Fruit fly (Drosophila melanogaster) whole organism, embryonic: ENCODE results near the gene CG13471.

Source experiments
- ATbp ChIP-seq: fragments of 200-800 bp; sonication (Bioruptor generic); optimal IDR thresholded peaks from 2 replicates; lab custom pipeline; 2017; ENCODE audit warnings: missing biosample characterization, mild to moderate bottlenecking, missing genetic modification characterization, missing genetic modification reagents
- Asciz ChIP-seq: fragments of 200-800 bp; sonication (Bioruptor generic); optimal IDR thresholded peaks from 2 replicates; lab custom pipeline; 2017; ENCODE audit warnings: missing biosample characterization, mild to moderate bottlenecking, missing genetic modification characterization, missing genetic modification reagents
- Bgb ChIP-seq: fragments of 200-800 bp; sonication (Bioruptor generic); IDR thresholded peaks from 2 replicates; pipeline ENCODE4 v1.3.6; 2022; ENCODE audit warnings: missing biosample characterization, missing genetic modification characterization; ENCODE audit not compliant: partially characterized antibody
- CG10209 ChIP-seq: fragments of 200-800 bp; sonication (Bioruptor generic); optimal IDR thresholded peaks from 3 replicates; lab custom pipeline; 2017; ENCODE audit warnings: missing biosample characterization, mild to moderate bottlenecking, missing genetic modification characterization, missing genetic modification reagents
- CG10543 ChIP-seq: fragments of 200-800 bp; sonication (Bioruptor generic); optimal IDR thresholded peaks from 3 replicates; lab custom pipeline; 2017; ENCODE audit warnings: missing biosample characterization, mild to moderate bottlenecking, missing genetic modification characterization, moderate library complexity
- CG10959 ChIP-seq: fragments of 200-800 bp; sonication (Bioruptor generic); IDR thresholded peaks from 2 replicates; pipeline ENCODE4 v1.3.6; 2022; ENCODE audit warnings: missing biosample characterization, missing genetic modification characterization
- CG11093 ChIP-seq: fragments of 200-800 bp; sonication (Bioruptor generic); IDR thresholded peaks from 3 replicates; pipeline ENCODE4 v1.3.6; 2022; ENCODE audit warnings: missing biosample characterization, missing genetic modification characterization
- CG11695 ChIP-seq: fragments of 200-800 bp; sonication (Bioruptor generic); IDR thresholded peaks from 3 replicates; pipeline ENCODE4 v1.3.6; 2022; ENCODE audit warnings: missing biosample characterization, missing genetic modification characterization
- CG12744 ChIP-seq: fragments of 200-800 bp; sonication (Bioruptor generic); optimal IDR thresholded peaks from 2 replicates; lab custom pipeline; 2016; ENCODE audit warnings: missing biosample characterization, missing genetic modification characterization
- CG12769 ChIP-seq: fragments of 200-800 bp; sonication (Bioruptor generic); optimal IDR thresholded peaks from 2 replicates; lab custom pipeline; 2019; ENCODE audit warnings: missing biosample characterization, mild to moderate bottlenecking, missing genetic modification characterization, moderate library complexity
- CG13123 ChIP-seq: fragments of 200-800 bp; sonication (Bioruptor generic); optimal IDR thresholded peaks from 2 replicates; lab custom pipeline; 2016; ENCODE audit warnings: missing biosample characterization, missing genetic modification characterization
- CG13424 ChIP-seq: fragments of 200-800 bp; sonication (Bioruptor generic); optimal IDR thresholded peaks from 2 replicates; lab custom pipeline; 2019; ENCODE audit warnings: missing biosample characterization, mild to moderate bottlenecking, missing genetic modification characterization, moderate library complexity
- CG13775 ChIP-seq: fragments of 200-800 bp; sonication (Bioruptor generic); optimal IDR thresholded peaks from 3 replicates; lab custom pipeline; 2017; ENCODE audit warnings: missing biosample characterization, mild to moderate bottlenecking, missing genetic modification characterization
- CG14014 ChIP-seq: fragments of 200-800 bp; sonication (Bioruptor generic); IDR thresholded peaks from 2 replicates; pipeline ENCODE4 v1.3.6; 2022; ENCODE audit warnings: missing biosample characterization, missing genetic modification characterization
- CG2120 ChIP-seq: fragments of 200-800 bp; sonication (Bioruptor generic); optimal IDR thresholded peaks from 3 replicates; lab custom pipeline; 2016; ENCODE audit warnings: missing biosample characterization, missing genetic modification characterization
- CG3281 ChIP-seq: fragments of 200-800 bp; sonication (Bioruptor generic); optimal IDR thresholded peaks from 3 replicates; lab custom pipeline; 2017; ENCODE audit warnings: missing biosample characterization, mild to moderate bottlenecking, missing genetic modification characterization
- CG34376 ChIP-seq: fragments of 200-800 bp; sonication (Bioruptor generic); optimal IDR thresholded peaks from 2 replicates; lab custom pipeline; 2018; ENCODE audit warnings: missing biosample characterization, mild to moderate bottlenecking, missing genetic modification characterization
- CG4707 ChIP-seq: fragments of 200-800 bp; sonication (Bioruptor generic); optimal IDR thresholded peaks from 2 replicates; lab custom pipeline; 2018; ENCODE audit warnings: missing biosample characterization, mild to moderate bottlenecking, missing genetic modification characterization, moderate library complexity
- CG8388 ChIP-seq: fragments of 200-800 bp; sonication (Bioruptor generic); optimal IDR thresholded peaks from 2 replicates; lab custom pipeline; 2019; ENCODE audit warnings: missing biosample characterization, mild to moderate bottlenecking, missing genetic modification characterization, moderate library complexity
- CG9215 ChIP-seq: fragments of 200-800 bp; sonication (Bioruptor generic); IDR thresholded peaks from 2 replicates; pipeline ENCODE4 v1.3.6; 2022; ENCODE audit warnings: missing biosample characterization, missing genetic modification characterization
- CHES-1-like ChIP-seq: fragments of 200-800 bp; sonication (Bioruptor generic); optimal IDR thresholded peaks from 2 replicates; lab custom pipeline; 2016; ENCODE audit warnings: missing biosample characterization, missing genetic modification characterization
- Elba2 ChIP-seq: fragments of 200-800 bp; sonication (Bioruptor generic); optimal IDR thresholded peaks from 3 replicates; lab custom pipeline; 2016; ENCODE audit warnings: missing biosample characterization, missing genetic modification characterization
- Fer1 ChIP-seq: fragments of 200-800 bp; sonication (Bioruptor generic); optimal IDR thresholded peaks from 2 replicates; lab custom pipeline; 2017; ENCODE audit warnings: missing biosample characterization, mild to moderate bottlenecking, missing genetic modification characterization
- Fer3 ChIP-seq: fragments of 200-800 bp; sonication (Bioruptor generic); optimal IDR thresholded peaks from 2 replicates; lab custom pipeline; 2018; ENCODE audit warnings: missing biosample characterization, mild to moderate bottlenecking, missing genetic modification characterization, moderate library complexity
- HmgD ChIP-seq: fragments of 200-800 bp; sonication (Bioruptor generic); optimal IDR thresholded peaks from 3 replicates; lab custom pipeline; 2016; ENCODE audit warnings: missing biosample characterization, missing genetic modification characterization
- Hr3 ChIP-seq: fragments of 200-800 bp; sonication (Bioruptor generic); optimal IDR thresholded peaks from 3 replicates; lab custom pipeline; 2016; ENCODE audit warnings: missing biosample characterization, missing genetic modification characterization
- Lhr ChIP-seq: fragments of 200-800 bp; sonication (Bioruptor generic); optimal IDR thresholded peaks from 3 replicates; lab custom pipeline; 2017; ENCODE audit warnings: mild to moderate bottlenecking, missing biosample characterization, missing genetic modification reagents, missing genetic modification characterization
- Lim3 ChIP-seq: fragments of 200-800 bp; sonication (Bioruptor generic); IDR thresholded peaks from 2 replicates; pipeline ENCODE4 v1.3.6; 2022; ENCODE audit warnings: missing biosample characterization, missing genetic modification characterization
- MTF-1 ChIP-seq: fragments of 200-800 bp; sonication (Bioruptor generic); optimal IDR thresholded peaks from 2 replicates; lab custom pipeline; 2018; ENCODE audit warnings: missing biosample characterization, mild to moderate bottlenecking, missing genetic modification characterization, borderline replicate concordance
- Max ChIP-seq: fragments of 200-800 bp; sonication (Bioruptor generic); optimal IDR thresholded peaks from 2 replicates; lab custom pipeline; 2016; ENCODE audit warnings: missing biosample characterization, mild to moderate bottlenecking, missing genetic modification characterization
- Oli ChIP-seq: fragments of 200-800 bp; sonication (Bioruptor generic); optimal IDR thresholded peaks from 2 replicates; lab custom pipeline; 2018; ENCODE audit warnings: missing biosample characterization, mild to moderate bottlenecking, missing genetic modification characterization, moderate library complexity
- Ravus ChIP-seq: fragments of 200-800 bp; sonication (Bioruptor generic); IDR thresholded peaks from 2 replicates; pipeline ENCODE4 v1.3.6; 2022; ENCODE audit warnings: missing biosample characterization, missing genetic modification characterization
- Rfx ChIP-seq: fragments of 200-800 bp; sonication (Bioruptor generic); IDR thresholded peaks from 2 replicates; pipeline ENCODE4 v1.3.6; 2022; ENCODE audit warnings: missing biosample characterization, missing genetic modification characterization
- bigmax ChIP-seq: fragments of 200-800 bp; sonication (Bioruptor generic); optimal IDR thresholded peaks from 2 replicates; lab custom pipeline; 2018; ENCODE audit warnings: missing biosample characterization, mild to moderate bottlenecking, missing genetic modification characterization
- cas ChIP-seq: fragments of 200-800 bp; sonication (Bioruptor generic); IDR thresholded peaks from 2 replicates; pipeline ENCODE4 v1.3.6; 2022; ENCODE audit warnings: missing biosample characterization, missing genetic modification characterization
- dan ChIP-seq: fragments of 200-800 bp; sonication (Bioruptor generic); IDR thresholded peaks from 2 replicates; pipeline ENCODE4 v1.3.6; 2022; ENCODE audit warnings: missing biosample characterization, missing genetic modification characterization
- dmrt11E ChIP-seq: fragments of 200-800 bp; sonication (Bioruptor generic); optimal IDR thresholded peaks from 3 replicates; lab custom pipeline; 2018; ENCODE audit warnings: missing biosample characterization, mild to moderate bottlenecking, missing genetic modification characterization, moderate library complexity
- dmrt99B ChIP-seq: fragments of 200-800 bp; sonication (Bioruptor generic); optimal IDR thresholded peaks from 2 replicates; lab custom pipeline; 2018; ENCODE audit warnings: missing biosample characterization, mild to moderate bottlenecking, missing genetic modification characterization, moderate library complexity
- exex ChIP-seq: fragments of 200-800 bp; sonication (Bioruptor generic); optimal IDR thresholded peaks from 4 replicates; lab custom pipeline; 2018; ENCODE audit warnings: missing biosample characterization, mild to moderate bottlenecking, missing genetic modification characterization, moderate library complexity
- ftz-f1 ChIP-seq: fragments of 200-800 bp; sonication (Bioruptor generic); optimal IDR thresholded peaks from 2 replicates; lab custom pipeline; 2016; ENCODE audit warnings: missing biosample characterization, missing genetic modification characterization
- gcm2 ChIP-seq: fragments of 200-800 bp; sonication (Bioruptor generic); optimal IDR thresholded peaks from 2 replicates; lab custom pipeline; 2016; ENCODE audit warnings: missing biosample characterization, missing genetic modification characterization
- lola ChIP-seq, 3 experiments: fragments of >200 bp in 2 of 3; fragments of 200-800 bp in 1 of 3; sonication (Bioruptor generic) in 1 of 3; optimal IDR thresholded peaks; 2 replicates each; lab custom pipeline; 2017 to 2019; ENCODE audit warnings: missing biosample characterization in 3 of 3, missing genetic modification characterization in 3 of 3, mild to moderate bottlenecking in 1 of 3, moderate library complexity in 1 of 3
- nom ChIP-seq: fragments of 200-800 bp; sonication (Bioruptor generic); optimal IDR thresholded peaks from 2 replicates; lab custom pipeline; 2017; ENCODE audit warnings: missing biosample characterization, missing genetic modification characterization, mild to moderate bottlenecking, moderate library complexity, missing genetic modification reagents
- otp ChIP-seq: fragments of 200-800 bp; sonication (Bioruptor generic); IDR thresholded peaks from 3 replicates; pipeline ENCODE4, ENCODE4 v1.3.6; 2022; ENCODE audit warnings: missing biosample characterization, missing genetic modification characterization
- phol ChIP-seq: fragments of 200-800 bp; sonication (Bioruptor generic); optimal IDR thresholded peaks from 3 replicates; lab custom pipeline; 2018; ENCODE audit warnings: missing biosample characterization, mild to moderate bottlenecking, missing genetic modification characterization, moderate library complexity
- ranshi ChIP-seq: fragments of 200-800 bp; sonication (Bioruptor generic); IDR thresholded peaks from 2 replicates; pipeline ENCODE4 v1.3.6; 2022; ENCODE audit warnings: missing biosample characterization, missing genetic modification characterization
- sisA ChIP-seq: fragments of 200-800 bp; sonication (Bioruptor generic); IDR thresholded peaks from 2 replicates; pipeline ENCODE4 v1.3.6; 2022; ENCODE audit warnings: missing biosample characterization, missing genetic modification characterization
- slp2 ChIP-seq: fragments of 200-800 bp; sonication (Bioruptor generic); optimal IDR thresholded peaks from 2 replicates; lab custom pipeline; 2016; ENCODE audit warnings: missing biosample characterization, missing genetic modification characterization
- so ChIP-seq: fragments of 200-800 bp; sonication (Bioruptor generic); IDR thresholded peaks from 3 replicates; pipeline ENCODE4 v1.3.6; 2022; ENCODE audit warnings: missing biosample characterization, missing genetic modification characterization
- sob ChIP-seq: fragments of 200-800 bp; sonication (Bioruptor generic); IDR thresholded peaks from 2 replicates; pipeline ENCODE4 v1.3.6; 2022; ENCODE audit warnings: missing biosample characterization, missing genetic modification characterization
- trem ChIP-seq: fragments of 200-800 bp; optimal IDR thresholded peaks from 3 replicates; lab custom pipeline; 2019; ENCODE audit warnings: missing biosample characterization, mild to moderate bottlenecking, missing genetic modification characterization, moderate library complexity
- z ChIP-seq: fragments of 200-800 bp; sonication (Bioruptor generic); IDR thresholded peaks from 3 replicates; pipeline ENCODE4 v1.3.6; 2022; ENCODE audit warnings: missing biosample characterization, missing genetic modification characterization

The CG13471 gene

dm6 chr3L:14780187-14780586, 46.9 kb upstream of the CG13471 start (continued):
- TF ChIP-seq CHES-1-like (GFP tag; lab: Kevin White, UChicago) (peak; percentile 20), CG11093 (GFP tag; lab: Robert Waterston, UW) (no peak; the same call in 2 of the 3 replicates), sisA (GFP tag; lab: Robert Waterston, UW) (no peak), CG2120 (GFP tag; lab: Kevin White, UChicago) (no peak), CG10209 (GFP tag; lab: Kevin White, UChicago) (peak; percentile 50), MTF-1 (GFP tag; lab: Kevin White, UChicago) (peak; percentile 79), Hr3 (no peak), gcm2 (GFP tag; lab: Kevin White, UChicago) (peak; percentile 40), CG4707 (GFP tag; lab: Kevin White, UChicago) (peak; percentile 42), dmrt11E (tag; lab: Kevin White, UChicago) (peak; percentile 48), Lhr (GFP tag; lab: Kevin White, UChicago) (peak; percentile 31), Asciz (GFP tag; lab: Kevin White, UChicago) (peak; percentile 29), dmrt99B (peak; percentile 33), Bgb (GFP tag; lab: Robert Waterston, UW) (no peak), lola (GFP tag; optimal IDR thresholded peaks at IDR 0.05; lab: Kevin White, UChicago) (peak in 1 of 3 experiments; percentile 29), Rfx (peak; percentile 13; the same call in 1 of the 2 replicates), ranshi (GFP tag; lab: Robert Waterston, UW) (peak; percentile 21; the same call in 1 of the 2 replicates), CG8388 (GFP tag; lab: Kevin White, UChicago) (no peak), CG13123 (GFP tag; lab: Kevin White, UChicago) (peak; percentile 34), CG13424 (tag; lab: Kevin White, UChicago) (peak; percentile 13), trem (tag; lab: Kevin White, UChicago) (no peak), CG14014 (GFP tag; lab: Robert Waterston, UW) (peak; percentile 62; the same call in 1 of the 2 replicates), CG10959 (GFP tag; lab: Robert Waterston, UW) (0 out of 2 replicates have a peak, but pooled peaks have one; percentile 9), sob (GFP tag; lab: Robert Waterston, UW) (peak; percentile 56; the same call in 1 of the 2 replicates), Ravus (GFP tag; lab: Robert Waterston, UW) (no peak), Fer1 (peak; percentile 55), CG9215 (GFP tag; lab: Robert Waterston, UW) (no peak), ATbp (GFP tag; lab: Kevin White, UChicago) (peak; percentile 74), Elba2 (no peak), Max (GFP tag; lab: Kevin White, UChicago) (no peak), CG13775 (GFP tag; lab: Kevin White, UChicago) (peak; percentile 8), CG3281 (peak; percentile 5), dan (GFP tag; lab: Robert Waterston, UW) (no peak), HmgD (no peak)

- TF ChIP-seq bigmax (GFP tag; lab: Kevin White, UChicago), result no peak
- TF ChIP-seq exex (tag; lab: Kevin White, UChicago), result peak; percentile 10
- no peak for TF ChIP-seq nom
- peak; percentile 50 for TF ChIP-seq CG34376
- TF ChIP-seq phol (tag; lab: Kevin White, UChicago), result no peak
- TF ChIP-seq Oli (tag; lab: Kevin White, UChicago), result no peak
- no peak for TF ChIP-seq slp2 (GFP tag; lab: Kevin White, UChicago)
- no peak for TF ChIP-seq so (GFP tag; lab: Robert Waterston, UW)
- TF ChIP-seq CG10543 (GFP tag; lab: Kevin White, UChicago), result no peak
- TF ChIP-seq CG12769 (tag; lab: Kevin White, UChicago), result peak; percentile 5
- no peak for TF ChIP-seq ftz-f1 (GFP tag; lab: Kevin White, UChicago)
- TF ChIP-seq otp (GFP tag; lab: Robert Waterston, UW), result no peak
- no peak for TF ChIP-seq Lim3
- no peak for TF ChIP-seq z (GFP tag; lab: Robert Waterston, UW)
- TF ChIP-seq Fer3, result no peak
- no peak for TF ChIP-seq CG11695 (GFP tag; lab: Robert Waterston, UW)
- TF ChIP-seq CG12744 (GFP tag; lab: Kevin White, UChicago), result no peak
- TF ChIP-seq cas (GFP tag; lab: Robert Waterston, UW), result no peak
Measured at dm6 chr3L:14779289-14779688, 46.0 kb upstream of the CG13471 start.
